Fruit fly (Drosophila melanogaster): Measurements from ENCODE around the gene Marf.

Gene Marf

dm6 chrX:6339970-6340548 is 25.7 kb upstream of the Marf start (continued):
- TF ChIP-seq gro (GFP tag; optimal IDR thresholded peaks at IDR 0.05): peak; percentile 65
- TF ChIP-seq prd (optimal IDR thresholded peaks at IDR 0.05): no peak
- peak; percentile 68; the same call in 2 of the 3 replicates for TF ChIP-seq prd (GFP tag; IDR thresholded peaks at IDR 0.05)
- no peak for TF ChIP-seq CG9797 (GFP tag; optimal IDR thresholded peaks at IDR 0.05)
- peak; percentile 68 for TF ChIP-seq CG12769 (tag; optimal IDR thresholded peaks at IDR 0.05)
- TF ChIP-seq Dbx (GFP tag; IDR thresholded peaks at IDR 0.05): peak; percentile 55; the same call in 1 of the 3 replicates
- TF ChIP-seq HLH54F (GFP tag; optimal IDR thresholded peaks at IDR 0.05): peak; percentile 47
- TF ChIP-seq CG10147 (GFP tag; optimal IDR thresholded peaks at IDR 0.05): peak; percentile 16
- TF ChIP-seq sens (GFP tag): peak; percentile 85
- no peak for TF ChIP-seq Neu2 (GFP tag; optimal IDR thresholded peaks at IDR 0.05; ENCODE audit: borderline replicate concordance)
- TF ChIP-seq Adf1 (GFP tag; IDR thresholded peaks at IDR 0.05): no peak; the same call in 1 of the 2 replicates
- no peak for TF ChIP-seq en (GFP tag; optimal IDR thresholded peaks at IDR 0.05)
- TF ChIP-seq CG8281 (tag; optimal IDR thresholded peaks at IDR 0.05): no peak
- TF ChIP-seq sr (GFP tag; IDR thresholded peaks at IDR 0.05): no peak
- TF ChIP-seq gt (GFP tag; IDR thresholded peaks at IDR 0.05): peak; percentile 10; the same call in 1 of the 2 replicates
- TF ChIP-seq pfk (GFP tag; optimal IDR thresholded peaks at IDR 0.05): no peak
- TF ChIP-seq p53 (GFP tag; optimal IDR thresholded peaks at IDR 0.05): no peak
- TF ChIP-seq Mes4 (GFP tag; optimal IDR thresholded peaks at IDR 0.05): no peak
- peak; percentile 50 for TF ChIP-seq CG2120 (GFP tag; optimal IDR thresholded peaks at IDR 0.05)
- peak; percentile 25 for TF ChIP-seq HmgZ (tag; optimal IDR thresholded peaks at IDR 0.05)
- TF ChIP-seq Dll (GFP tag; IDR thresholded peaks at IDR 0.05; ENCODE audit: partially characterized antibody): no peak
- TF ChIP-seq CG10959 (GFP tag; IDR thresholded peaks at IDR 0.05): no peak
- peak; percentile 41 for TF ChIP-seq CG12104 (GFP tag; optimal IDR thresholded peaks at IDR 0.05)
- TF ChIP-seq cas (GFP tag; IDR thresholded peaks at IDR 0.05): no peak
- TF ChIP-seq ash1 (GFP tag; optimal IDR thresholded peaks at IDR 0.05): no peak
- 0 out of 2 replicates have a peak, but pooled peaks have one; percentile 18 for TF ChIP-seq peb (GFP tag; IDR thresholded peaks at IDR 0.05)
- TF ChIP-seq CG13123 (GFP tag; optimal IDR thresholded peaks at IDR 0.05): no peak
- peak; percentile 46 for TF ChIP-seq CG15601 (tag; optimal IDR thresholded peaks at IDR 0.05)
- TF ChIP-seq TFAM (GFP tag; optimal IDR thresholded peaks at IDR 0.05): no peak
- TF ChIP-seq dimm (GFP tag; IDR thresholded peaks at IDR 0.05): no peak
- TF ChIP-seq CG1603 (tag; optimal IDR thresholded peaks at IDR 0.05): peak; percentile 68
- TF ChIP-seq dmrt11E (tag; optimal IDR thresholded peaks at IDR 0.05): no peak
- no peak for TF ChIP-seq nerfin-2 (GFP tag; IDR thresholded peaks at IDR 0.05; ENCODE audit: partially characterized antibody)
- peak; percentile 72 for TF ChIP-seq CG17328 (GFP tag; IDR thresholded peaks at IDR 0.05)
- TF ChIP-seq CG7786 (GFP tag; optimal IDR thresholded peaks at IDR 0.05): peak; percentile 12
- no peak for TF ChIP-seq br (optimal IDR thresholded peaks at IDR 0.05)
- TF ChIP-seq CG13296 (GFP tag; optimal IDR thresholded peaks at IDR 0.05): peak; percentile 4
- no peak for TF ChIP-seq inv (GFP tag; IDR thresholded peaks at IDR 0.05; ENCODE audit: partially characterized antibody)
- no peak for TF ChIP-seq CG13775 (GFP tag; optimal IDR thresholded peaks at IDR 0.05)
- peak; percentile 43; the same call in 1 of the 2 replicates for TF ChIP-seq sens-2 (GFP tag; IDR thresholded peaks at IDR 0.05)
- 0 out of 4 replicates have a peak, but pooled peaks have one; percentile 17 for TF ChIP-seq Gug (GFP tag; IDR thresholded peaks at IDR 0.05)
- 0 out of 3 replicates have a peak, but pooled peaks have one; percentile 6 for TF ChIP-seq Mrtf (GFP tag; IDR thresholded peaks at IDR 0.05)
- TF ChIP-seq dan (GFP tag; IDR thresholded peaks at IDR 0.05): no peak
- no peak for TF ChIP-seq MTF-1 (GFP tag; optimal IDR thresholded peaks at IDR 0.05; ENCODE audit: borderline replicate concordance)
- TF ChIP-seq Sin3A (optimal IDR thresholded peaks at IDR 0.05): no peak
- TF ChIP-seq CG10565 (GFP tag; optimal IDR thresholded peaks at IDR 0.05): no peak
- peak; percentile 53 for TF ChIP-seq ind (GFP tag; optimal IDR thresholded peaks at IDR 0.05)
- TF ChIP-seq grau (tag; optimal IDR thresholded peaks at IDR 0.05): peak; percentile 63
- TF ChIP-seq unpg (GFP tag; optimal IDR thresholded peaks at IDR 0.05): peak; percentile 62
- peak; percentile 55; the same call in 1 of the 3 replicates for TF ChIP-seq gce (GFP tag; IDR thresholded peaks at IDR 0.05)
- TF ChIP-seq lab (GFP tag; optimal IDR thresholded peaks at IDR 0.05): peak; percentile 71

All from whole organism, embryonic.